Fruit fly (Drosophila melanogaster) whole organism, embryonic: ENCODE measurements around the gene kirre.
A peak's percentile ranks its signal among the peaks of the same experiment; 100 is the strongest.

Experiments
- Abd-B ChIP-seq: fragments of 200-800 bp; sonication (Bioruptor generic); optimal IDR thresholded peaks from 2 replicates; lab custom pipeline; 2018; ENCODE audit warnings: missing biosample characterization, mild to moderate bottlenecking, missing genetic modification characterization, moderate library complexity
- BtbVII ChIP-seq: fragments of 200-800 bp; sonication (Bioruptor generic); optimal IDR thresholded peaks from 3 replicates; lab custom pipeline; 2017; ENCODE audit warnings: missing biosample characterization, mild to moderate bottlenecking, missing genetic modification characterization
- CG10543 ChIP-seq: fragments of 200-800 bp; sonication (Bioruptor generic); optimal IDR thresholded peaks from 3 replicates; lab custom pipeline; 2017; ENCODE audit warnings: missing biosample characterization, mild to moderate bottlenecking, missing genetic modification characterization, moderate library complexity
- CG10959 ChIP-seq: fragments of 200-800 bp; sonication (Bioruptor generic); IDR thresholded peaks from 2 replicates; pipeline ENCODE4 v1.3.6; 2022; ENCODE audit warnings: missing biosample characterization, missing genetic modification characterization
- CG11723 ChIP-seq: fragments of 200-800 bp; sonication (Bioruptor generic); optimal IDR thresholded peaks from 2 replicates; lab custom pipeline; 2017; ENCODE audit warnings: missing biosample characterization, mild to moderate bottlenecking, missing genetic modification characterization
- CG12155 ChIP-seq: fragments of 200-800 bp; sonication (Bioruptor generic); optimal IDR thresholded peaks from 3 replicates; lab custom pipeline; 2016; ENCODE audit warnings: missing biosample characterization, missing genetic modification characterization
- CG12942 ChIP-seq: fragments of 200-800 bp; sonication (Bioruptor generic); optimal IDR thresholded peaks from 3 replicates; lab custom pipeline; 2016; ENCODE audit warnings: missing biosample characterization, missing genetic modification characterization
- CG13624 ChIP-seq: fragments of 200-800 bp; sonication (Bioruptor generic); optimal IDR thresholded peaks from 2 replicates; lab custom pipeline; 2016; ENCODE audit warnings: missing biosample characterization, missing genetic modification characterization
- CG13894 ChIP-seq: fragments of 200-800 bp; sonication (Bioruptor generic); optimal IDR thresholded peaks from 3 replicates; lab custom pipeline; 2018; ENCODE audit warnings: missing biosample characterization, mild to moderate bottlenecking, missing genetic modification characterization, moderate library complexity
- CG14050 ChIP-seq: fragments of 200-800 bp; sonication (Bioruptor generic); IDR thresholded peaks from 3 replicates; pipeline ENCODE4 v1.3.6; 2022; ENCODE audit warnings: missing biosample characterization, missing genetic modification characterization
- CG1529 ChIP-seq: fragments of 200-800 bp; sonication (Bioruptor generic); optimal IDR thresholded peaks from 3 replicates; lab custom pipeline; 2018; ENCODE audit warnings: missing biosample characterization, missing genetic modification characterization
- CG15601 ChIP-seq: fragments of 200-800 bp; sonication (Bioruptor generic); optimal IDR thresholded peaks from 3 replicates; lab custom pipeline; 2019; ENCODE audit warnings: missing biosample characterization, mild to moderate bottlenecking, missing genetic modification characterization, moderate library complexity
- CG1647 ChIP-seq: fragments of 200-800 bp; sonication (Bioruptor generic); optimal IDR thresholded peaks from 3 replicates; lab custom pipeline; 2016; ENCODE audit warnings: missing biosample characterization, missing genetic modification characterization
- CG17359 ChIP-seq: fragments of 200-800 bp; sonication (Bioruptor generic); optimal IDR thresholded peaks from 3 replicates; lab custom pipeline; 2018; ENCODE audit warnings: missing biosample characterization, mild to moderate bottlenecking, missing genetic modification characterization, moderate library complexity
- CG2678 ChIP-seq: fragments of 200-800 bp; sonication (Bioruptor generic); optimal IDR thresholded peaks from 3 replicates; lab custom pipeline; 2019; ENCODE audit warnings: missing biosample characterization, mild to moderate bottlenecking, missing genetic modification characterization, moderate library complexity
- CG3726 ChIP-seq: fragments of 200-800 bp; sonication (Bioruptor generic); IDR thresholded peaks from 3 replicates; pipeline ENCODE4, ENCODE4 v1.3.6; 2022; ENCODE audit warnings: missing biosample characterization, missing genetic modification characterization
- CG3995 ChIP-seq: fragments of 200-800 bp; sonication (Bioruptor generic); optimal IDR thresholded peaks from 3 replicates; lab custom pipeline; 2016; ENCODE audit warnings: missing biosample characterization, missing genetic modification characterization
- CG9817 ChIP-seq: fragments of 200-800 bp; sonication (Bioruptor generic); optimal IDR thresholded peaks from 2 replicates; lab custom pipeline; 2018; ENCODE audit warnings: missing biosample characterization, mild to moderate bottlenecking, missing genetic modification characterization, moderate library complexity
- CTCF ChIP-seq: fragments of 200-800 bp; sonication (Bioruptor generic); optimal IDR thresholded peaks from 2 replicates; lab custom pipeline; 2017; ENCODE audit warnings: missing biosample characterization, mild to moderate bottlenecking, missing genetic modification characterization, moderate library complexity
- CkIIα-i1 ChIP-seq: fragments of 200-800 bp; sonication (Bioruptor generic); IDR thresholded peaks from 2 replicates; pipeline ENCODE4 v1.3.6; 2022; ENCODE audit warnings: missing biosample characterization, missing genetic modification characterization
- Dbx ChIP-seq: fragments of 200-800 bp; sonication (Bioruptor generic); IDR thresholded peaks from 3 replicates; pipeline ENCODE4 v1.3.6; 2022; ENCODE audit warnings: missing biosample characterization, missing genetic modification characterization
- Dip2 ChIP-seq: fragments of 200-800 bp; sonication (Bioruptor generic); IDR thresholded peaks from 2 replicates; pipeline ENCODE4 v1.3.6; 2022; ENCODE audit warnings: missing biosample characterization, missing genetic modification characterization
- Dip3 ChIP-seq: fragments of 200-800 bp; sonication (Bioruptor generic); optimal IDR thresholded peaks from 3 replicates; lab custom pipeline; 2016; ENCODE audit warnings: missing biosample characterization, missing genetic modification characterization
- Drgx ChIP-seq: fragments of 200-800 bp; sonication (Bioruptor generic); IDR thresholded peaks from 2 replicates; pipeline ENCODE4 v1.3.6; 2022; ENCODE audit warnings: missing biosample characterization, missing genetic modification characterization
- Ets65A ChIP-seq: fragments of 200-800 bp; sonication (Bioruptor generic); peaks from one replicate; lab custom pipeline; 2016; ENCODE audit warnings: missing biosample characterization, missing genetic modification characterization
- Fer1 ChIP-seq: fragments of 200-800 bp; sonication (Bioruptor generic); optimal IDR thresholded peaks from 2 replicates; lab custom pipeline; 2017; ENCODE audit warnings: missing biosample characterization, mild to moderate bottlenecking, missing genetic modification characterization
- Hsf ChIP-seq: fragments of 200-800 bp; sonication (Bioruptor generic); optimal IDR thresholded peaks from 3 replicates; lab custom pipeline; 2016; ENCODE audit warnings: missing biosample characterization, missing genetic modification characterization
- Vsx1 ChIP-seq: fragments of 200-800 bp; sonication (Bioruptor generic); optimal IDR thresholded peaks from 2 replicates; lab custom pipeline; 2017; ENCODE audit warnings: missing biosample characterization, mild to moderate bottlenecking, missing genetic modification characterization, missing genetic modification reagents
- az2 ChIP-seq: fragments of 200-800 bp; sonication (Bioruptor generic); optimal IDR thresholded peaks from 3 replicates; lab custom pipeline; 2016; ENCODE audit warnings: missing biosample characterization, missing genetic modification characterization
- br ChIP-seq: fragments of >200 bp; optimal IDR thresholded peaks from 2 replicates; lab custom pipeline; 2017
- cg ChIP-seq: fragments of 200-800 bp; sonication (Bioruptor generic); optimal IDR thresholded peaks from 3 replicates; lab custom pipeline; 2019; ENCODE audit warnings: missing biosample characterization, mild to moderate bottlenecking, missing genetic modification characterization, moderate library complexity
- chif ChIP-seq, 2 experiments: fragments of 200-800 bp; sonication (Bioruptor generic); optimal IDR thresholded peaks; 3 replicates each; lab custom pipeline; 2016; ENCODE audit warnings: missing biosample characterization in 2 of 2, missing genetic modification characterization in 2 of 2
- fd3F ChIP-seq: fragments of 200-800 bp; sonication (Bioruptor generic); optimal IDR thresholded peaks from 2 replicates; lab custom pipeline; 2018; ENCODE audit warnings: missing biosample characterization, mild to moderate bottlenecking, missing genetic modification characterization, moderate library complexity
- gce ChIP-seq: fragments of 200-800 bp; sonication (Bioruptor generic); IDR thresholded peaks from 3 replicates; pipeline ENCODE4 v1.3.6; 2022; ENCODE audit warnings: missing biosample characterization, missing genetic modification characterization
- grau ChIP-seq: fragments of 200-800 bp; optimal IDR thresholded peaks from 3 replicates; lab custom pipeline; 2019; ENCODE audit warnings: missing biosample characterization, mild to moderate bottlenecking, missing genetic modification characterization, moderate library complexity
- her ChIP-seq: fragments of 200-800 bp; sonication (Bioruptor generic); optimal IDR thresholded peaks from 2 replicates; lab custom pipeline; 2016; ENCODE audit warnings: missing biosample characterization, missing genetic modification characterization
- inv ChIP-seq: fragments of 200-800 bp; sonication (Bioruptor generic); IDR thresholded peaks from 2 replicates; pipeline ENCODE4 v1.3.6; 2022; ENCODE audit warnings: missing biosample characterization, missing genetic modification characterization; ENCODE audit not compliant: partially characterized antibody
- lmd ChIP-seq: fragments of 200-800 bp; sonication (Bioruptor generic); IDR thresholded peaks from 2 replicates; pipeline ENCODE4 v1.3.6; 2022; ENCODE audit warnings: missing biosample characterization, missing genetic modification characterization
- org-1 ChIP-seq: fragments of 200-800 bp; sonication (Bioruptor generic); optimal IDR thresholded peaks from 2 replicates; lab custom pipeline; 2017; ENCODE audit warnings: missing biosample characterization, missing genetic modification characterization
- phol ChIP-seq: fragments of 200-800 bp; sonication (Bioruptor generic); optimal IDR thresholded peaks from 3 replicates; lab custom pipeline; 2018; ENCODE audit warnings: missing biosample characterization, mild to moderate bottlenecking, missing genetic modification characterization, moderate library complexity
- sisA ChIP-seq: fragments of 200-800 bp; sonication (Bioruptor generic); IDR thresholded peaks from 2 replicates; pipeline ENCODE4 v1.3.6; 2022; ENCODE audit warnings: missing biosample characterization, missing genetic modification characterization
- so ChIP-seq: fragments of 200-800 bp; sonication (Bioruptor generic); IDR thresholded peaks from 3 replicates; pipeline ENCODE4 v1.3.6; 2022; ENCODE audit warnings: missing biosample characterization, missing genetic modification characterization
- sob ChIP-seq: fragments of 200-800 bp; sonication (Bioruptor generic); IDR thresholded peaks from 2 replicates; pipeline ENCODE4 v1.3.6; 2022; ENCODE audit warnings: missing biosample characterization, missing genetic modification characterization
- stwl ChIP-seq: fragments of 200-800 bp; sonication (Bioruptor generic); optimal IDR thresholded peaks from 3 replicates; lab custom pipeline; 2018; ENCODE audit warnings: missing biosample characterization, mild to moderate bottlenecking, missing genetic modification characterization, moderate library complexity
- ttk ChIP-seq: fragments of 200-800 bp; sonication (Bioruptor generic); IDR thresholded peaks from 2 replicates; pipeline ENCODE4 v2.1.2; 2022; ENCODE audit warnings: missing biosample characterization, missing genetic modification characterization
- yki ChIP-seq: fragments of >200 bp; optimal IDR thresholded peaks from 3 replicates; lab custom pipeline; 2018

Gene kirre

dm6 chrX:2860955-2861354 is 120.8 kb downstream of the kirre start (continued):
- TF ChIP-seq lmd (GFP tag; lab: Robert Waterston, UW) (peak; percentile 58), az2 (peak; percentile 27), CG12942 (GFP tag; lab: Kevin White, UChicago) (peak; percentile 3), Ets65A (no peak), Hsf (peak; percentile 35), sob (GFP tag; lab: Robert Waterston, UW) (0 out of 2 replicates have a peak, but pooled peaks have one; percentile 25), yki (lab: Kevin White, UChicago) (no peak), Dbx (GFP tag; lab: Robert Waterston, UW) (peak; percentile 47; the same call in 1 of the 3 replicates), CG1529 (GFP tag; lab: Kevin White, UChicago) (peak; percentile 4), chif (GFP tag; optimal IDR thresholded peaks at IDR 0.05; lab: Kevin White, UChicago) (peak in 1 of 2 experiments; percentile 23), org-1 (GFP tag; lab: Kevin White, UChicago) (peak; percentile 24), CG2678 (tag; lab: Kevin White, UChicago) (peak; percentile 63), ttk (GFP tag; lab: Robert Waterston, UW) (peak; percentile 42; the same call in 1 of the 2 replicates)

dm6 chrX:2869430-2869829 is 129.2 kb downstream of the kirre start:
- TF ChIP-seq stwl (tag; lab: Kevin White, UChicago): peak; percentile 4
- no peak for TF ChIP-seq fd3F (GFP tag; lab: Kevin White, UChicago)
- TF ChIP-seq CG9817 (tag; lab: Kevin White, UChicago): no peak
- no peak for TF ChIP-seq Drgx (GFP tag; lab: Robert Waterston, UW)
- TF ChIP-seq Abd-B (GFP tag; lab: Kevin White, UChicago): no peak
- TF ChIP-seq inv (GFP tag; lab: Robert Waterston, UW): no peak
- no peak for TF ChIP-seq CG1647 (GFP tag; lab: Kevin White, UChicago)
- peak; percentile 22 for TF ChIP-seq grau (tag; lab: Kevin White, UChicago)
- TF ChIP-seq gce (GFP tag; lab: Robert Waterston, UW): no peak
- no peak for TF ChIP-seq Vsx1 (GFP tag; lab: Kevin White, UChicago)
- no peak for TF ChIP-seq Fer1 (GFP tag; lab: Kevin White, UChicago)
- TF ChIP-seq phol: no peak
- no peak for TF ChIP-seq CG3726 (GFP tag; lab: Robert Waterston, UW)
- peak; percentile 89 for TF ChIP-seq CTCF (GFP tag; lab: Kevin White, UChicago)
- TF ChIP-seq CG13624 (GFP tag; lab: Kevin White, UChicago): no peak
- no peak for TF ChIP-seq CG15601 (tag; lab: Kevin White, UChicago)
- peak; percentile 12 for TF ChIP-seq CG17359
- TF ChIP-seq her (GFP tag; lab: Kevin White, UChicago): no peak

dm6 chrX:2872753-2873152 is 132.6 kb downstream of the kirre start, which contains the start of gene CG14416:
Gene CG14416, minus strand, starts transcription at chrX:2872853.
- TF ChIP-seq BtbVII (GFP tag; lab: Kevin White, UChicago) (no peak), so (GFP tag; lab: Robert Waterston, UW) (no peak), cg (GFP tag; lab: Kevin White, UChicago) (no peak), CkIIα-i1 (no peak), CG11723 (no peak), sisA (GFP tag; lab: Robert Waterston, UW) (no peak), Dip2 (GFP tag; lab: Robert Waterston, UW) (no peak), CG10959 (GFP tag; lab: Robert Waterston, UW) (no peak), CG13894 (tag; lab: Kevin White, UChicago) (no peak), CG12155 (GFP tag; lab: Kevin White, UChicago) (no peak), CG3995 (no peak), br (lab: Kevin White, UChicago) (no peak), CG10543 (GFP tag; lab: Kevin White, UChicago) (no peak), CG14050 (GFP tag; lab: Robert Waterston, UW) (no peak), Dip3 (no peak)
